Fruit fly (Drosophila melanogaster) S2 (cell line): ENCODE measurements around the gene ppk18.

ENCODE experiments used
- CG8478 ChIP-seq: fragments of >200 bp; optimal IDR thresholded peaks from 2 replicates; lab custom pipeline; 2018
- CTCF ChIP-seq, 2 experiments: fragments of >200 bp; optimal IDR thresholded peaks; 2 replicates each; lab custom pipeline; 2018

- TF ChIP-seq CTCF (optimal IDR thresholded peaks at IDR 0.05; lab: Kevin White, UChicago), result no peak
- TF ChIP-seq CG8478 (lab: Kevin White, UChicago), result no peak
Observed at dm6 chr2L:9736000-9736695, 34.6 kb downstream of the ppk18 start, which contains the start of gene CG13117.
